Worm (Caenorhabditis elegans) whole organism, L4 larva: ENCODE data around the gene lys-6.

Experiments
- R02D3.7 ChIP-seq: fragments of 150-350 bp; sonication (generic microtip); optimal IDR thresholded peaks from 3 replicates; lab custom pipeline; 2014; ENCODE audit warnings: missing biosample characterization, missing genetic modification characterization
- ama-1 ChIP-seq: fragments of 150-350 bp; optimal IDR thresholded peaks from 2 replicates; lab custom pipeline; 2014; ENCODE audit warnings: inconsistent platforms, mixed read lengths
- gei-8 ChIP-seq: fragments of 200-800 bp; sonication (Bioruptor generic); optimal IDR thresholded peaks from 2 replicates; lab custom pipeline; 2018; ENCODE audit warnings: mild to moderate bottlenecking, missing genetic modification characterization, missing compliant biosample characterization
- lin-13 ChIP-seq: fragments of 150-350 bp; optimal IDR thresholded peaks from 2 replicates; lab custom pipeline; 2014; ENCODE audit warnings: missing biosample characterization, missing genetic modification reagents, missing genetic modification characterization
- lin-38 ChIP-seq: fragments of 200-800 bp; sonication (Bioruptor generic); IDR thresholded peaks from 2 replicates; pipeline ENCODE4 v1.3.6; 2022; ENCODE audit warnings: missing genetic modification reagents, missing genetic modification characterization, missing compliant biosample characterization
- saeg-2 ChIP-seq: fragments of 200-800 bp; sonication (Bioruptor generic); IDR thresholded peaks from 2 replicates; pipeline ENCODE4 v1.3.6; 2022; ENCODE audit warnings: missing genetic modification reagents, missing genetic modification characterization, missing compliant biosample characterization
- unc-62 ChIP-seq, 3 experiments: fragments of 150-350 bp in 1 of 3; sonication (generic microtip); optimal IDR thresholded peaks in 2 of 3; peaks in 1 of 3; 1 replicate in 1 of 3; 2 replicates in 2 of 3; lab custom pipeline; 2014 to 2017; ENCODE audit warnings: missing biosample characterization in 3 of 3, missing genetic modification characterization in 3 of 3, missing genetic modification reagents in 3 of 3, missing genotype in 1 of 3

DNA sequence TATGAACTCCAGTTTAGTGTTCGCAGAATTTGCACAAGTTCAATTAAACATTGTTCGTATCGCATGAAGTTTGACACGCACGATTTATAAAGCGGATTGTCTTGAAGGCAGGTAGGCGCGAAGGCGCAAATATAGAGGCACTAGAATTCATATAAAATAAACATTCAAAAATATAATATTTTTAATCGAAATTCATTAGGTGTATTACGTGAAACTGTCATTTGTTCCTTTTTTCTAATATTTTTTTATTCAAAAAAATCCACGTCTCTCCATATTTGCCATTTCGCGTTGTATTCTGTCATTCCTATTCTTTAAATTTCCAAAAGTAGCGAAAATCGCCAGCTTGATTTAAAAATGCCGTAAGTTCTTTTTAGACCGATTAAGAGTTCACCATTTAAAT lies 14.1 kb upstream of the lys-6 start, which contains the start of gene ZK809.1:
- TF ChIP-seq unc-62 (GFP tag; optimal IDR thresholded peaks at IDR 0.05 in 1 of 2; lab: Kevin White, UChicago) (no peak), unc-62 (tag; optimal IDR thresholded peaks at IDR 0.05; lab: Kevin White, UChicago) (no peak), lin-13 (GFP tag; lab: Kevin White, UChicago) (no peak), saeg-2 (no peak), lin-38 (GFP tag; lab: Robert Waterston, UW) (no peak), gei-8 (GFP tag; lab: Kevin White, UChicago) (no peak), R02D3.7 (tag; lab: Kevin White, UChicago) (no peak), ama-1 (lab: Kevin White, UChicago) (no peak)
